Worm (Caenorhabditis elegans): Measurements from ENCODE around the gene srxa-6.

DNA sequence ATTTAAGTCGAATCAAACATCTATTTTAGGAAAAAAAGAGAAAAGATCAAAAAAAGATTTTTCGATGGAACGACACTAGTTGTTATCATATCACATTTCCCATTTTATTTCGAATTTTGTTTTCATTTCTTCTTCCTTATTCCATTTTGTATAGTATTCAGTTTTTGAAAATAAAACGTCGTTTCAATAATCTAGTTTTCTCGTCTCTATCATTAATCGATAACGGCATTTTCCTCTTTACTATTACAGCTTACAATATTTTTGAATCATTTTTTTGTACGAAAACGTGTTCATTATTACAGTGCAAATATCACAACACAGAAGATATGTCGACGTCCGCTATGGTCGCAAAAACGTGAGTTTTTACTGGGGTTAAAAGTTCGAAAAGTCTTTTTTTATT is 21.1 kb upstream of the srxa-6 start, which contains the start of gene Y44A6C.1:
- TF ChIP-seq pha-4 (tag; optimal IDR thresholded peaks at IDR 0.05) (no peak), snpc-4 (tag; optimal IDR thresholded peaks at IDR 0.05) (no peak), sptf-1 (tag; optimal IDR thresholded peaks at IDR 0.05) (no peak), nhr-28 (tag; optimal IDR thresholded peaks at IDR 0.05) (no peak), nhr-76 (tag; optimal IDR thresholded peaks at IDR 0.05) (no peak), ztf-11 (tag; optimal IDR thresholded peaks at IDR 0.05) (no peak), ceh-83 (GFP tag; optimal IDR thresholded peaks at IDR 0.05) (no peak), elt-3 (tag; optimal IDR thresholded peaks at IDR 0.05) (no peak)
